Worm (Caenorhabditis elegans) whole organism, late embryonic: ENCODE results near the gene xrn-2.

ENCODE experiments used
- ama-1 ChIP-seq: fragments of 150-350 bp; optimal IDR thresholded peaks from 2 replicates; lab custom pipeline; 2014
- elt-2 ChIP-seq: sonication (generic microtip); optimal IDR thresholded peaks from 2 replicates; lab custom pipeline; 2016; ENCODE audit warnings: missing genetic modification reagents, missing genetic modification characterization, missing compliant biosample characterization
- fax-1 ChIP-seq: sonication (generic microtip); optimal IDR thresholded peaks from 2 replicates; lab custom pipeline; 2016; ENCODE audit warnings: missing genotype, missing genetic modification characterization, missing compliant biosample characterization
- fkh-10 ChIP-seq: fragments of 150-350 bp; optimal IDR thresholded peaks from 2 replicates; lab custom pipeline; 2014; ENCODE audit warnings: missing biosample characterization, missing genetic modification reagents, missing genetic modification characterization
- hlh-6 ChIP-seq: sonication (generic microtip); optimal IDR thresholded peaks from 2 replicates; lab custom pipeline; 2016; ENCODE audit warnings: missing genotype, missing genetic modification characterization, missing compliant biosample characterization
- nhr-11 ChIP-seq: fragments of 150-350 bp; optimal IDR thresholded peaks from 2 replicates; lab custom pipeline; 2014; ENCODE audit warnings: missing biosample characterization, missing genetic modification characterization
- rnt-1 ChIP-seq: sonication (generic microtip); optimal IDR thresholded peaks from 2 replicates; lab custom pipeline; 2016; ENCODE audit warnings: missing genetic modification characterization, missing compliant biosample characterization
- syd-9 ChIP-seq: sonication (generic microtip); optimal IDR thresholded peaks from 2 replicates; lab custom pipeline; 2016; ENCODE audit warnings: mild to moderate bottlenecking, missing genetic modification characterization, moderate library complexity, missing compliant biosample characterization

DNA sequence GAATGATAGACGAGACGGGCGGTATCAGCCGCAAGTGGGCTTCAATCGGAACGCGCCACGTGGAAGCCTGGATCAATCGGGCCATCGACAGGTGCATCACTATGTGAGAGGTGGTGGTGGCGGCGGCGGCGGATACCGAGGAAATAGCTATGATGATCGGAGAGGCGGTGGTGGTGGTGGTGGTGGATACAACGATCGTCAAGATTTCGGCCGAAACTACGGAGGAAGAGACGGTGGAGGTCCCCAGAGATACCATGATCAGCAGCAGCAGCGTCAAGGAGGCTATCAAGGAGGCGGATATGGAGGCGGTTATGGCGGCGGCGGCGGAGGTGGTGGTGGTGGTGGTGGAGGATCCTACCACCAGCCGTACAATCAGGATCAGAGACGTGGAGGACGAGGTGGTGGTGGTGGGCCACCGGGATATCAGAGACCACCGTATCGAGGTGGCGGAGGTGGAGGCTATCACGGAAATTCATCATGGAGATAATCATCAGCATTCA, 9.9 kb downstream of the xrn-2 start:
- TF ChIP-seq elt-2 (tag; lab: Kevin White, UChicago) (no peak), rnt-1 (tag; lab: Kevin White, UChicago) (no peak), hlh-6 (no peak), ama-1 (lab: Kevin White, UChicago) (no peak), fax-1 (tag; lab: Kevin White, UChicago) (no peak), fkh-10 (no peak), syd-9 (tag; lab: Kevin White, UChicago) (no peak), nhr-11 (no peak)
